Worm (Caenorhabditis elegans): ENCODE measurements around the gene T04F3.4.

DNA sequence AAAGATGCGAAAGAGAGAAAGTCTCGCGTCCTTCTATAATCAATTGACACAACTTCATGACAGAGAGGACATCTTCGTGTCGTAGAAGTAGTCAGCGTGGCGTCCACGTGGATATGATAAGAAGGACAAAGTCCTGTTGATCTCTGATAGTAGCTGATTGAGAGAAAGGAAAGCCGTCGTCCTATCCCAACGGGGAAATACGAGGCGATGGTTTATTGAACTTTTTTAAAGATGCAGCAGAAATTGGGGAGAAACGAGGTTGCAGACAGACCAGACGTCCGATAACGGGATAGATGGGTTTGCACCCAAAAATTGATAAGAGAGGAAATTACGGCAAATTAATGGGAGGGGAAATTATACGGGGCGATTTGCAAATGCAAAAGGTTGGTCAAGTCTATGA is 39.7 kb upstream of the T04F3.4 start:
- TF ChIP-seq lag-1 (GFP tag; IDR thresholded peaks at IDR 0.05), result no peak
- TF ChIP-seq snpc-4 (GFP tag; optimal IDR thresholded peaks at IDR 0.05), result no peak
- TF ChIP-seq snpc-4 (tag; optimal IDR thresholded peaks at IDR 0.05), result no peak
- TF ChIP-seq rcor-1 (GFP tag; IDR thresholded peaks at IDR 0.05), result no peak
- TF ChIP-seq F37B4.10 (GFP tag; IDR thresholded peaks at IDR 0.05), result no peak
- no peak for TF ChIP-seq F57A8.1 (GFP tag; optimal IDR thresholded peaks at IDR 0.05)
- TF ChIP-seq C17E4.6 (GFP tag; IDR thresholded peaks at IDR 0.05), result no peak
- no peak for TF ChIP-seq zfh-2 (GFP tag; conservative IDR thresholded peaks at IDR 0.05)

Measured in whole organism, young adult.